Worm (Caenorhabditis elegans) whole organism, late embryonic: ENCODE measurements around the gene rol-8.

Experiments used
- C38D4.7 ChIP-seq: fragments of 200-800 bp; sonication (Bioruptor generic); optimal IDR thresholded peaks from 2 replicates; lab custom pipeline; 2018; ENCODE audit warnings: mild to moderate bottlenecking, missing genetic modification characterization, moderate library complexity, missing compliant biosample characterization
- F13H6.1 ChIP-seq: sonication (generic microtip); optimal IDR thresholded peaks from 2 replicates; lab custom pipeline; 2016; ENCODE audit warnings: missing genetic modification characterization, missing compliant biosample characterization
- K09A11.1 ChIP-seq: sonication (generic microtip); optimal IDR thresholded peaks from 2 replicates; lab custom pipeline; 2017; ENCODE audit warnings: antibody characterized with exemption, mild to moderate bottlenecking, missing genetic modification characterization, missing compliant biosample characterization; ENCODE audit not compliant: insufficient read depth
- T23F11.4 ChIP-seq: fragments of 200-800 bp; sonication (Bioruptor generic); optimal IDR thresholded peaks from 2 replicates; lab custom pipeline; 2018; ENCODE audit warnings: mild to moderate bottlenecking, missing genetic modification characterization, missing compliant biosample characterization
- ama-1 ChIP-seq: fragments of 150-350 bp; optimal IDR thresholded peaks from 2 replicates; lab custom pipeline; 2014
- ceh-18 ChIP-seq: sonication (generic microtip); optimal IDR thresholded peaks from 2 replicates; lab custom pipeline; 2016; ENCODE audit warnings: missing genetic modification characterization, missing compliant biosample characterization
- ceh-22 ChIP-seq: sonication (generic microtip); optimal IDR thresholded peaks from 2 replicates; lab custom pipeline; 2017; ENCODE audit warnings: missing biosample characterization, missing genetic modification characterization
- ceh-24 ChIP-seq: sonication (generic microtip); optimal IDR thresholded peaks from 2 replicates; lab custom pipeline; 2016; ENCODE audit warnings: mild to moderate bottlenecking, missing genetic modification characterization, missing compliant biosample characterization
- ceh-30 ChIP-seq: fragments of 150-350 bp; optimal IDR thresholded peaks from 2 replicates; lab custom pipeline; 2014; ENCODE audit warnings: missing biosample characterization, missing genetic modification characterization
- ceh-31 ChIP-seq: sonication (generic microtip); optimal IDR thresholded peaks from 2 replicates; lab custom pipeline; 2016; ENCODE audit warnings: missing genetic modification characterization, missing compliant biosample characterization
- ceh-45 ChIP-seq: fragments of 200-800 bp; sonication (Bioruptor generic); IDR thresholded peaks from 2 replicates; pipeline ENCODE4 v1.3.6; 2022; ENCODE audit warnings: missing genetic modification reagents, missing genetic modification characterization, missing compliant biosample characterization
- ceh-48 ChIP-seq: sonication (generic microtip); optimal IDR thresholded peaks from 2 replicates; lab custom pipeline; 2016; ENCODE audit warnings: missing genetic modification characterization, inconsistent platforms, missing compliant biosample characterization
- che-1 ChIP-seq: sonication (generic microtip); optimal IDR thresholded peaks from 2 replicates; lab custom pipeline; 2016; ENCODE audit warnings: mild to moderate bottlenecking, missing genetic modification characterization, missing compliant biosample characterization
- dve-1 ChIP-seq: sonication (generic microtip); optimal IDR thresholded peaks from 2 replicates; lab custom pipeline; 2017; ENCODE audit warnings: antibody characterized with exemption, mild to moderate bottlenecking, missing genetic modification characterization, missing compliant biosample characterization
- elt-2 ChIP-seq: sonication (generic microtip); optimal IDR thresholded peaks from 2 replicates; lab custom pipeline; 2016; ENCODE audit warnings: missing genetic modification reagents, missing genetic modification characterization, missing compliant biosample characterization
- ets-4 ChIP-seq: sonication (generic microtip); optimal IDR thresholded peaks from 2 replicates; lab custom pipeline; 2016; ENCODE audit warnings: missing genetic modification characterization, missing compliant biosample characterization
- eyg-1 ChIP-seq: sonication (generic microtip); optimal IDR thresholded peaks from 2 replicates; lab custom pipeline; 2016; ENCODE audit warnings: missing genotype, missing genetic modification characterization, missing compliant biosample characterization
- fax-1 ChIP-seq: sonication (generic microtip); optimal IDR thresholded peaks from 2 replicates; lab custom pipeline; 2016; ENCODE audit warnings: missing genotype, missing genetic modification characterization, missing compliant biosample characterization
- fkh-10 ChIP-seq: fragments of 150-350 bp; optimal IDR thresholded peaks from 2 replicates; lab custom pipeline; 2014; ENCODE audit warnings: missing biosample characterization, missing genetic modification reagents, missing genetic modification characterization
- hlh-13 ChIP-seq: fragments of 200-800 bp; sonication (Bioruptor generic); optimal IDR thresholded peaks from 2 replicates; lab custom pipeline; 2018; ENCODE audit warnings: mild to moderate bottlenecking, missing genetic modification characterization, missing compliant biosample characterization
- hlh-30 ChIP-seq: sonication (generic microtip); optimal IDR thresholded peaks from 2 replicates; lab custom pipeline; 2017; ENCODE audit warnings: antibody characterized with exemption, missing genetic modification characterization, missing compliant biosample characterization; ENCODE audit not compliant: insufficient read depth
- hlh-8 ChIP-seq: sonication (generic microtip); optimal IDR thresholded peaks from 2 replicates; lab custom pipeline; 2016; ENCODE audit warnings: missing genotype, missing genetic modification characterization, missing compliant biosample characterization
- lim-6 ChIP-seq: sonication (generic microtip); optimal IDR thresholded peaks from 2 replicates; lab custom pipeline; 2016; ENCODE audit warnings: missing genetic modification characterization, missing compliant biosample characterization
- madf-2 ChIP-seq: sonication (generic microtip); optimal IDR thresholded peaks from 2 replicates; lab custom pipeline; 2017; ENCODE audit warnings: missing genetic modification characterization, missing compliant biosample characterization
- nfya-1 ChIP-seq: sonication (generic microtip); optimal IDR thresholded peaks from 2 replicates; lab custom pipeline; 2017; ENCODE audit warnings: missing genetic modification characterization, mild to moderate bottlenecking, missing compliant biosample characterization, antibody characterized with exemption, moderate library complexity
- nhr-232 ChIP-seq: sonication (generic microtip); optimal IDR thresholded peaks from 2 replicates; lab custom pipeline; 2016; ENCODE audit warnings: missing genetic modification characterization, missing compliant biosample characterization
- npax-4 ChIP-seq: sonication (generic microtip); optimal IDR thresholded peaks from 2 replicates; lab custom pipeline; 2016; ENCODE audit warnings: missing genetic modification characterization, missing compliant biosample characterization
- pag-3 ChIP-seq: sonication (generic microtip); optimal IDR thresholded peaks from 2 replicates; lab custom pipeline; 2016; ENCODE audit warnings: missing compliant biosample characterization, missing genetic modification characterization, borderline replicate concordance
- pax-1 ChIP-seq: fragments of 150-350 bp; optimal IDR thresholded peaks from 2 replicates; lab custom pipeline; 2014; ENCODE audit warnings: missing biosample characterization, missing genetic modification characterization
- pha-2 ChIP-seq: sonication (generic microtip); optimal IDR thresholded peaks from 2 replicates; lab custom pipeline; 2017; ENCODE audit warnings: mild to moderate bottlenecking, missing genetic modification characterization, missing compliant biosample characterization
- pqm-1 ChIP-seq: sonication (generic microtip); optimal IDR thresholded peaks from 2 replicates; lab custom pipeline; 2016; ENCODE audit warnings: missing genetic modification characterization, missing compliant biosample characterization
- ref-2 ChIP-seq: sonication (generic microtip); optimal IDR thresholded peaks from 2 replicates; lab custom pipeline; 2016; ENCODE audit warnings: missing genetic modification characterization, missing compliant biosample characterization
- rnt-1 ChIP-seq: sonication (generic microtip); optimal IDR thresholded peaks from 2 replicates; lab custom pipeline; 2016; ENCODE audit warnings: missing genetic modification characterization, missing compliant biosample characterization
- sox-4 ChIP-seq: sonication (generic microtip); optimal IDR thresholded peaks from 2 replicates; lab custom pipeline; 2017; ENCODE audit warnings: mild to moderate bottlenecking, missing genetic modification characterization, inconsistent platforms, missing compliant biosample characterization
- syd-9 ChIP-seq: sonication (generic microtip); optimal IDR thresholded peaks from 2 replicates; lab custom pipeline; 2016; ENCODE audit warnings: mild to moderate bottlenecking, missing genetic modification characterization, moderate library complexity, missing compliant biosample characterization
- tbx-2 ChIP-seq: sonication (generic microtip); optimal IDR thresholded peaks from 2 replicates; lab custom pipeline; 2016; ENCODE audit warnings: missing genetic modification characterization, missing compliant biosample characterization
- tbx-7 ChIP-seq: sonication (generic microtip); optimal IDR thresholded peaks from 2 replicates; lab custom pipeline; 2016; ENCODE audit warnings: missing genotype, missing genetic modification characterization, missing compliant biosample characterization
- ttx-3 ChIP-seq: sonication (generic microtip); optimal IDR thresholded peaks from 2 replicates; lab custom pipeline; 2016; ENCODE audit warnings: missing genetic modification reagents, missing genetic modification characterization, missing compliant biosample characterization
- unc-3 ChIP-seq, 2 experiments: fragments of 200-800 bp in 1 of 2; sonication (Bioruptor generic) in 1 of 2; sonication (generic microtip) in 1 of 2; conservative IDR thresholded peaks in 1 of 2; optimal IDR thresholded peaks in 1 of 2; 2 replicates each; pipeline versions ENCODE4 v1.3.6 to Lab custom; 2016 to 2022; ENCODE audit warnings: missing compliant biosample characterization in 2 of 2, missing genetic modification characterization in 2 of 2, missing genetic modification reagents in 1 of 2
- unc-55 ChIP-seq: sonication (generic microtip); optimal IDR thresholded peaks from 2 replicates; lab custom pipeline; 2017; ENCODE audit warnings: missing biosample characterization, missing genetic modification reagents, missing genetic modification characterization
- unc-86 ChIP-seq: sonication (generic microtip); optimal IDR thresholded peaks from 2 replicates; lab custom pipeline; 2016; ENCODE audit warnings: missing genetic modification characterization, missing compliant biosample characterization

The rol-8 gene

ce11 chrII:7528210-7528609 lies 15.7 kb upstream of the rol-8 start:
- TF ChIP-seq syd-9 (tag; lab: Kevin White, UChicago), result no peak
- TF ChIP-seq pha-2, result no peak
- TF ChIP-seq fax-1 (tag; lab: Kevin White, UChicago), result no peak
- TF ChIP-seq pax-1 (tag; lab: Kevin White, UChicago), result no peak
- TF ChIP-seq elt-2 (tag; lab: Kevin White, UChicago), result no peak
- no peak for TF ChIP-seq nhr-232 (tag; lab: Kevin White, UChicago)
- no peak for TF ChIP-seq fkh-10 (GFP tag; lab: Kevin White, UChicago)
- no peak for TF ChIP-seq tbx-7 (tag; lab: Kevin White, UChicago)
- TF ChIP-seq eyg-1 (tag; lab: Kevin White, UChicago), result no peak
- no peak for TF ChIP-seq pag-3 (tag; lab: Kevin White, UChicago)
- no peak for TF ChIP-seq ceh-45 (GFP tag; lab: Robert Waterston, UW)
- no peak for TF ChIP-seq hlh-30 (tag; lab: Kevin White, UChicago)
- TF ChIP-seq K09A11.1 (tag; lab: Kevin White, UChicago), result no peak
- TF ChIP-seq dve-1 (tag; lab: Kevin White, UChicago), result no peak
- no peak for TF ChIP-seq hlh-8 (tag; lab: Kevin White, UChicago)
- no peak for TF ChIP-seq hlh-13
- no peak for TF ChIP-seq nfya-1 (tag; lab: Kevin White, UChicago)
- TF ChIP-seq ttx-3, result no peak
- no peak for TF ChIP-seq ama-1 (lab: Kevin White, UChicago)
- no peak for TF ChIP-seq unc-55 (GFP tag; lab: Kevin White, UChicago)
- TF ChIP-seq, all 69 proteins: peak for 0

- peak; percentile 18 for TF ChIP-seq ets-4 (tag; lab: Kevin White, UChicago)
- TF ChIP-seq ceh-18 (tag; lab: Kevin White, UChicago), result peak; percentile 84
- TF ChIP-seq F13H6.1 (tag; lab: Kevin White, UChicago), result peak; percentile 10
- TF ChIP-seq hlh-13, result no peak
- peak; percentile 61 for TF ChIP-seq hlh-30 (tag; lab: Kevin White, UChicago)
- peak; percentile 50 for TF ChIP-seq nfya-1 (tag; lab: Kevin White, UChicago)
- TF ChIP-seq rnt-1, result peak; percentile 54
- no peak for TF ChIP-seq ttx-3
- peak; percentile 69 for TF ChIP-seq unc-55 (GFP tag; lab: Kevin White, UChicago)
Observed at ce11 chrII:7529078-7529683, 14.7 kb upstream of the rol-8 start, which contains the start of gene ZK1290.5. TSS of gene ZK1290.5 (plus strand) at chrII:7529643.

- TF ChIP-seq nhr-232 (tag; lab: Kevin White, UChicago), result no peak
- no peak for TF ChIP-seq lim-6 (tag; lab: Kevin White, UChicago)
- TF ChIP-seq F13H6.1 (tag; lab: Kevin White, UChicago), result no peak
- TF ChIP-seq ref-2 (tag; lab: Kevin White, UChicago), result no peak
- no peak for TF ChIP-seq ceh-30 (tag; lab: Kevin White, UChicago)
- TF ChIP-seq che-1 (tag; lab: Kevin White, UChicago), result no peak
- no peak for TF ChIP-seq pag-3 (tag; lab: Kevin White, UChicago)
- no peak for TF ChIP-seq C38D4.7 (GFP tag; lab: Kevin White, UChicago)
- TF ChIP-seq ceh-24, result no peak
Observed at ce11 chrII:7530944-7531343, 13.0 kb upstream of the rol-8 start, which contains the start of gene wrt-1. TSS of gene wrt-1 (plus strand) at chrII:7530996.

ce11 chrII:7531478-7531877 lies 12.4 kb upstream of the rol-8 start:
- TF ChIP-seq unc-3 (GFP tag; conservative IDR thresholded peaks at IDR 0.05; lab: Robert Waterston, UW) (no peak), unc-3 (tag; optimal IDR thresholded peaks at IDR 0.05; lab: Kevin White, UChicago) (no peak), hlh-30 (tag; lab: Kevin White, UChicago) (no peak), madf-2 (tag; lab: Kevin White, UChicago) (no peak), ceh-31 (tag; lab: Kevin White, UChicago) (no peak), npax-4 (tag; lab: Kevin White, UChicago) (no peak), ceh-48 (tag; lab: Kevin White, UChicago) (no peak), unc-86 (tag; lab: Kevin White, UChicago) (no peak), T23F11.4 (GFP tag; lab: Kevin White, UChicago) (no peak), unc-55 (GFP tag; lab: Kevin White, UChicago) (no peak), ceh-22 (no peak), sox-4 (tag; lab: Kevin White, UChicago) (no peak), nfya-1 (tag; lab: Kevin White, UChicago) (no peak), tbx-7 (tag; lab: Kevin White, UChicago) (no peak), C38D4.7 (GFP tag; lab: Kevin White, UChicago) (no peak), tbx-2 (tag; lab: Kevin White, UChicago) (no peak), rnt-1 (no peak), pqm-1 (no peak)
